Worm (Caenorhabditis elegans) whole organism, late embryonic: Measurements from ENCODE around the gene ifas-1.

ENCODE experiments used
- C08G9.2 ChIP-seq: sonication (generic microtip); optimal IDR thresholded peaks from 2 replicates; lab custom pipeline; 2016; ENCODE audit warnings: mild to moderate bottlenecking, missing genetic modification characterization, moderate library complexity, missing compliant biosample characterization
- F13H6.1 ChIP-seq: sonication (generic microtip); optimal IDR thresholded peaks from 2 replicates; lab custom pipeline; 2016; ENCODE audit warnings: missing genetic modification characterization, missing compliant biosample characterization
- K02D7.2 ChIP-seq: sonication (generic microtip); optimal IDR thresholded peaks from 2 replicates; lab custom pipeline; 2017; ENCODE audit warnings: mild to moderate bottlenecking, missing genetic modification characterization, missing compliant biosample characterization
- T23F11.4 ChIP-seq: fragments of 200-800 bp; sonication (Bioruptor generic); optimal IDR thresholded peaks from 2 replicates; lab custom pipeline; 2018; ENCODE audit warnings: mild to moderate bottlenecking, missing genetic modification characterization, missing compliant biosample characterization
- ceh-19 ChIP-seq: fragments of 200-800 bp; sonication (Bioruptor generic); optimal IDR thresholded peaks from 2 replicates; lab custom pipeline; 2018; ENCODE audit warnings: mild to moderate bottlenecking, missing genetic modification characterization, missing compliant biosample characterization
- ceh-34 ChIP-seq: sonication (generic microtip); optimal IDR thresholded peaks from 2 replicates; lab custom pipeline; 2016; ENCODE audit warnings: mild to moderate bottlenecking, missing genetic modification characterization, missing compliant biosample characterization
- ceh-48 ChIP-seq: sonication (generic microtip); optimal IDR thresholded peaks from 2 replicates; lab custom pipeline; 2016; ENCODE audit warnings: missing genetic modification characterization, inconsistent platforms, missing compliant biosample characterization
- ceh-9 ChIP-seq: sonication (generic microtip); optimal IDR thresholded peaks from 2 replicates; lab custom pipeline; 2016; ENCODE audit warnings: mild to moderate bottlenecking, missing genetic modification characterization, inconsistent platforms, missing compliant biosample characterization
- che-1 ChIP-seq: sonication (generic microtip); optimal IDR thresholded peaks from 2 replicates; lab custom pipeline; 2016; ENCODE audit warnings: mild to moderate bottlenecking, missing genetic modification characterization, missing compliant biosample characterization
- dmd-4 ChIP-seq: sonication (generic microtip); optimal IDR thresholded peaks from 2 replicates; lab custom pipeline; 2016; ENCODE audit warnings: borderline replicate concordance, missing genetic modification characterization, missing compliant biosample characterization
- elt-4 ChIP-seq: sonication (generic microtip); optimal IDR thresholded peaks from 2 replicates; lab custom pipeline; 2016; ENCODE audit warnings: missing genetic modification characterization, missing compliant biosample characterization
- fkh-10 ChIP-seq: fragments of 150-350 bp; optimal IDR thresholded peaks from 2 replicates; lab custom pipeline; 2014; ENCODE audit warnings: missing biosample characterization, missing genetic modification reagents, missing genetic modification characterization
- gmeb-2 ChIP-seq: sonication (generic microtip); optimal IDR thresholded peaks from 2 replicates; lab custom pipeline; 2016; ENCODE audit warnings: missing genetic modification characterization, inconsistent platforms, missing compliant biosample characterization
- hlh-15 ChIP-seq: sonication (generic microtip); optimal IDR thresholded peaks from 2 replicates; lab custom pipeline; 2016; ENCODE audit warnings: missing genetic modification characterization, missing compliant biosample characterization
- hlh-6 ChIP-seq: sonication (generic microtip); optimal IDR thresholded peaks from 2 replicates; lab custom pipeline; 2016; ENCODE audit warnings: missing genotype, missing genetic modification characterization, missing compliant biosample characterization
- madf-2 ChIP-seq: sonication (generic microtip); optimal IDR thresholded peaks from 2 replicates; lab custom pipeline; 2017; ENCODE audit warnings: missing genetic modification characterization, missing compliant biosample characterization
- mec-3 ChIP-seq: sonication (generic microtip); optimal IDR thresholded peaks from 2 replicates; lab custom pipeline; 2016; ENCODE audit warnings: borderline replicate concordance, missing genetic modification characterization, missing compliant biosample characterization
- nfya-1 ChIP-seq: sonication (generic microtip); optimal IDR thresholded peaks from 2 replicates; lab custom pipeline; 2017; ENCODE audit warnings: missing genetic modification characterization, mild to moderate bottlenecking, missing compliant biosample characterization, antibody characterized with exemption, moderate library complexity
- nhr-232 ChIP-seq: sonication (generic microtip); optimal IDR thresholded peaks from 2 replicates; lab custom pipeline; 2016; ENCODE audit warnings: missing genetic modification characterization, missing compliant biosample characterization
- npax-4 ChIP-seq: sonication (generic microtip); optimal IDR thresholded peaks from 2 replicates; lab custom pipeline; 2016; ENCODE audit warnings: missing genetic modification characterization, missing compliant biosample characterization
- odd-2 ChIP-seq: sonication (generic microtip); optimal IDR thresholded peaks from 2 replicates; lab custom pipeline; 2017; ENCODE audit warnings: antibody characterized with exemption, mild to moderate bottlenecking, missing genetic modification characterization, missing compliant biosample characterization
- pax-1 ChIP-seq: fragments of 150-350 bp; optimal IDR thresholded peaks from 2 replicates; lab custom pipeline; 2014; ENCODE audit warnings: missing biosample characterization, missing genetic modification characterization
- syd-9 ChIP-seq: sonication (generic microtip); optimal IDR thresholded peaks from 2 replicates; lab custom pipeline; 2016; ENCODE audit warnings: mild to moderate bottlenecking, missing genetic modification characterization, moderate library complexity, missing compliant biosample characterization
- tbx-2 ChIP-seq: sonication (generic microtip); optimal IDR thresholded peaks from 2 replicates; lab custom pipeline; 2016; ENCODE audit warnings: missing genetic modification characterization, missing compliant biosample characterization
- unc-3 ChIP-seq, 2 experiments: fragments of 200-800 bp in 1 of 2; sonication (Bioruptor generic) in 1 of 2; sonication (generic microtip) in 1 of 2; conservative IDR thresholded peaks in 1 of 2; optimal IDR thresholded peaks in 1 of 2; 2 replicates each; pipeline versions ENCODE4 v1.3.6 to Lab custom; 2016 to 2022; ENCODE audit warnings: missing compliant biosample characterization in 2 of 2, missing genetic modification characterization in 2 of 2, missing genetic modification reagents in 1 of 2
- unc-42 ChIP-seq: sonication (generic microtip); optimal IDR thresholded peaks from 2 replicates; lab custom pipeline; 2016; ENCODE audit warnings: missing genotype, missing genetic modification characterization, missing compliant biosample characterization
- ztf-16 ChIP-seq: sonication (generic microtip); optimal IDR thresholded peaks from 2 replicates; lab custom pipeline; 2017; ENCODE audit warnings: missing genetic modification characterization, missing compliant biosample characterization

The ifas-1 gene

ce11 chrII:3641197-3641596, 47.3 kb downstream of the ifas-1 start, which contains the start of gene M151.1:
M151.1 (plus strand) TSS chrII:3641497.
- TF ChIP-seq elt-4 (tag; lab: Kevin White, UChicago) (no peak), tbx-2 (tag; lab: Kevin White, UChicago) (no peak), hlh-6 (no peak), dmd-4 (tag; lab: Kevin White, UChicago) (no peak), nhr-232 (no peak), K02D7.2 (tag; lab: Kevin White, UChicago) (no peak), F13H6.1 (tag; lab: Kevin White, UChicago) (no peak), che-1 (tag; lab: Kevin White, UChicago) (no peak), unc-42 (no peak), C08G9.2 (tag; lab: Kevin White, UChicago) (no peak), npax-4 (tag; lab: Kevin White, UChicago) (no peak), gmeb-2 (tag; lab: Kevin White, UChicago) (no peak), ceh-19 (no peak)

ce11 chrII:3640197-3640596, 48.3 kb downstream of the ifas-1 start, which contains the start of gene M151.10:
M151.10 (minus strand) TSS chrII:3640297.
- TF ChIP-seq odd-2 (tag; lab: Kevin White, UChicago) (no peak), madf-2 (tag; lab: Kevin White, UChicago) (no peak), syd-9 (no peak), ztf-16 (no peak), fkh-10 (GFP tag; lab: Kevin White, UChicago) (no peak), ceh-48 (tag; lab: Kevin White, UChicago) (no peak), che-1 (tag; lab: Kevin White, UChicago) (no peak), ceh-9 (tag; lab: Kevin White, UChicago) (no peak), T23F11.4 (GFP tag; lab: Kevin White, UChicago) (no peak), nfya-1 (no peak)

- no peak for TF ChIP-seq ceh-34 (tag; lab: Kevin White, UChicago)
- TF ChIP-seq unc-3 (GFP tag; conservative IDR thresholded peaks at IDR 0.05; lab: Robert Waterston, UW) = no peak
- TF ChIP-seq unc-3 (tag; optimal IDR thresholded peaks at IDR 0.05; lab: Kevin White, UChicago) = no peak
- no peak for TF ChIP-seq mec-3 (tag; lab: Kevin White, UChicago)
- no peak for TF ChIP-seq pax-1 (tag; lab: Kevin White, UChicago)
- TF ChIP-seq ceh-9 (tag; lab: Kevin White, UChicago) = no peak
- no peak for TF ChIP-seq hlh-15 (tag; lab: Kevin White, UChicago)
Observed at ce11 chrII:3639238-3639637, 49.3 kb downstream of the ifas-1 start, which contains the start of gene fbxb-31. fbxb-31 (minus strand) TSS chrII:3639338.
